Worm (Caenorhabditis elegans) whole organism, mixed stage, embryonic: ENCODE results near the gene clec-206.

ENCODE experiments used
- bed-3 ChIP-seq: fragments of 200-800 bp; sonication (Bioruptor generic); optimal IDR thresholded peaks from 3 replicates; lab custom pipeline; 2018; ENCODE audit warnings: mild to moderate bottlenecking, missing genetic modification characterization, moderate library complexity, missing compliant biosample characterization
- blmp-1 ChIP-seq: fragments of 150-350 bp; optimal IDR thresholded peaks from 2 replicates; lab custom pipeline; 2014; ENCODE audit warnings: missing biosample characterization, missing genetic modification characterization
- ceh-39 ChIP-seq: fragments of 150-350 bp; optimal IDR thresholded peaks from 2 replicates; lab custom pipeline; 2014; ENCODE audit warnings: missing biosample characterization, missing genetic modification characterization
- ceh-43 ChIP-seq: fragments of 200-800 bp; sonication (Bioruptor generic); optimal IDR thresholded peaks from 2 replicates; lab custom pipeline; 2018; ENCODE audit warnings: mild to moderate bottlenecking, missing genetic modification characterization, moderate library complexity, missing compliant biosample characterization
- ceh-83 ChIP-seq: fragments of 200-800 bp; sonication (Bioruptor generic); optimal IDR thresholded peaks from 2 replicates; lab custom pipeline; 2018; ENCODE audit warnings: mild to moderate bottlenecking, missing genetic modification characterization, missing compliant biosample characterization
- ces-1 ChIP-seq: fragments of 150-350 bp; optimal IDR thresholded peaks from 2 replicates; lab custom pipeline; 2014; ENCODE audit warnings: missing biosample characterization, missing genetic modification reagents, missing genetic modification characterization
- cnd-1 ChIP-seq: fragments of 200-800 bp; sonication (Bioruptor generic); optimal IDR thresholded peaks from 2 replicates; lab custom pipeline; 2018; ENCODE audit warnings: mild to moderate bottlenecking, missing genetic modification characterization, missing compliant biosample characterization
- drap-1 ChIP-seq: fragments of 200-800 bp; sonication (Bioruptor generic); optimal IDR thresholded peaks from 3 replicates; lab custom pipeline; 2018; ENCODE audit warnings: mild to moderate bottlenecking, missing genetic modification characterization, missing compliant biosample characterization
- elt-1 ChIP-seq: sonication (generic microtip); optimal IDR thresholded peaks from 2 replicates; lab custom pipeline; 2017; ENCODE audit warnings: missing genetic modification characterization, mild to moderate bottlenecking, missing compliant biosample characterization, antibody characterized with exemption, moderate library complexity, borderline replicate concordance; ENCODE audit not compliant: insufficient read depth
- elt-3 ChIP-seq: fragments of 150-350 bp; optimal IDR thresholded peaks from 2 replicates; lab custom pipeline; 2014; ENCODE audit warnings: missing biosample characterization, missing genetic modification characterization
- flh-1 ChIP-seq: fragments of 200-800 bp; sonication (Bioruptor generic); optimal IDR thresholded peaks from 2 replicates; lab custom pipeline; 2018; ENCODE audit warnings: mild to moderate bottlenecking, missing genetic modification characterization, moderate library complexity, missing compliant biosample characterization
- ham-2 ChIP-seq: fragments of 200-800 bp; sonication (Bioruptor generic); optimal IDR thresholded peaks from 2 replicates; lab custom pipeline; 2018; ENCODE audit warnings: mild to moderate bottlenecking, missing genetic modification characterization, missing compliant biosample characterization
- hlh-1 ChIP-seq: fragments of 150-350 bp; optimal IDR thresholded peaks from 2 replicates; lab custom pipeline; 2014; ENCODE audit warnings: missing biosample characterization, missing genetic modification reagents, missing genetic modification characterization
- lin-32 ChIP-seq: fragments of 200-800 bp; sonication (Bioruptor generic); optimal IDR thresholded peaks from 2 replicates; lab custom pipeline; 2018; ENCODE audit warnings: mild to moderate bottlenecking, missing genetic modification characterization, missing compliant biosample characterization
- lsy-2 ChIP-seq: fragments of 150-350 bp; optimal IDR thresholded peaks from 2 replicates; lab custom pipeline; 2014; ENCODE audit warnings: missing biosample characterization, missing genetic modification characterization
- mab-5 ChIP-seq: fragments of 150-350 bp; optimal IDR thresholded peaks from 2 replicates; lab custom pipeline; 2014; ENCODE audit warnings: missing biosample characterization, missing genetic modification characterization
- mep-1 ChIP-seq: fragments of 150-350 bp; optimal IDR thresholded peaks from 2 replicates; lab custom pipeline; 2017; ENCODE audit warnings: missing biosample characterization, missing genetic modification reagents, missing genetic modification characterization, inconsistent platforms
- mls-2 ChIP-seq: sonication (generic microtip); optimal IDR thresholded peaks from 2 replicates; lab custom pipeline; 2016; ENCODE audit warnings: mild to moderate bottlenecking, missing genetic modification characterization, moderate library complexity, missing compliant biosample characterization
- nhr-2 ChIP-seq: fragments of 150-350 bp; optimal IDR thresholded peaks from 2 replicates; lab custom pipeline; 2014; ENCODE audit warnings: missing biosample characterization, missing genetic modification characterization
- nhr-237 ChIP-seq: fragments of 150-350 bp; optimal IDR thresholded peaks from 2 replicates; lab custom pipeline; 2014; ENCODE audit warnings: missing biosample characterization, missing genetic modification characterization
- nhr-28 ChIP-seq: fragments of 150-350 bp; optimal IDR thresholded peaks from 2 replicates; lab custom pipeline; 2014; ENCODE audit warnings: missing biosample characterization, missing genetic modification characterization
- pha-4 ChIP-seq: fragments of 150-350 bp; optimal IDR thresholded peaks from 2 replicates; lab custom pipeline; 2018; ENCODE audit warnings: missing biosample characterization, missing genetic modification reagents, missing genetic modification characterization
- snpc-4 ChIP-seq: fragments of 150-350 bp; optimal IDR thresholded peaks from 2 replicates; lab custom pipeline; 2014; ENCODE audit warnings: missing biosample characterization, missing genetic modification characterization
- tbx-8 ChIP-seq: fragments of 200-800 bp; sonication (Bioruptor generic); optimal IDR thresholded peaks from 2 replicates; lab custom pipeline; 2018; ENCODE audit warnings: mild to moderate bottlenecking, missing genetic modification characterization, moderate library complexity, missing compliant biosample characterization
- unc-120 ChIP-seq: sonication (generic microtip); optimal IDR thresholded peaks from 2 replicates; lab custom pipeline; 2017; ENCODE audit warnings: missing genetic modification characterization, missing compliant biosample characterization; ENCODE audit not compliant: poor library complexity, severe bottlenecking
- unc-39 ChIP-seq: fragments of 150-350 bp; optimal IDR thresholded peaks from 2 replicates; lab custom pipeline; 2014; ENCODE audit warnings: missing biosample characterization, missing genetic modification characterization
- unc-62 ChIP-seq: fragments of 150-350 bp; optimal IDR thresholded peaks from 2 replicates; lab custom pipeline; 2014; ENCODE audit warnings: missing biosample characterization, missing genetic modification reagents, missing genetic modification characterization
- zip-8 ChIP-seq: fragments of 150-350 bp; optimal IDR thresholded peaks from 2 replicates; lab custom pipeline; 2014; ENCODE audit warnings: missing biosample characterization, missing genetic modification characterization
- ztf-11 ChIP-seq: fragments of 150-350 bp; optimal IDR thresholded peaks from 2 replicates; lab custom pipeline; 2014; ENCODE audit warnings: missing biosample characterization, missing genetic modification characterization

The clec-206 gene

DNA sequence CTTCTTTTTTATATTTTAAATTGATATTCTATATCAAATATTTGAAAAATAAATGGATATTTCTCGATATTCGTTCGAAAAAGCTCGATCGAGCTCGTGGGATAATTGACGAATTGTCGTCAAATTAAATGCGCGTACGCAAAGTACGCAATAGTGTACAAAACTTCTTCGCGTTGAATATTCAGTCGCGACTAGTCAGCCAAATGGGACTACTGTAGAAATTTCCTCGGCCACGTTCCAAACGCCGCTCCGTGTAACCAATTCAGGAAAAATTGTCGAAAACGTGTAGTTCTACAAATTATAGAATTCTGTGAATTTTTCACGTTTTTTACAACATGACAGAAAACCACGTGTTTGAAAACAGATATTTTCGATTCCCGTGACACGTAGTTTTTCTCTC lies 4.3 kb upstream of the clec-206 start:
- TF ChIP-seq lsy-2 (tag; lab: Kevin White, UChicago) (peak; percentile 91), blmp-1 (tag; lab: Kevin White, UChicago) (no peak), nhr-237 (peak; percentile 36), mep-1 (tag; lab: Kevin White, UChicago) (peak; percentile 47)

DNA sequence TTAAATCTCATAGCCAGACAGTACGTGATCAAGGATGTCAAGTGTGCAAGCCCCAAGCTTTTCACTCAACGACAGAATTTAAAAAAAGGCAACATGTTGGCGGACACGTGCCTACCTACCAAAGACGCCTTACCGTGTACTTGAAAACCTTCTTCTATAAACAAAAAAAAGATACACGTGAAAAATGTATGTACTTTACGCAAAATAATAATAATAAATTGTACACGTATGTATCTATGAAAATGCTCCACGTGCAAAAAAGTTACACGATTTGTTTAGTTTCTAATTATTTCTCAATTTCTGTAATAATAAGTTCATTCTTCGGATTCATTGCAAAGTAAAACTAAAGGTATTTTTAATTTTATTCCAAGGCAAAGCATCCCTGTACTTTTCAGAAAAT lies 530 bp upstream of the clec-206 start, which contains the start of gene cysl-4:
Gene cysl-4, plus strand, starts transcription at position 301 of the 400 bp plus-strand sequence.
- TF ChIP-seq lsy-2 (tag; lab: Kevin White, UChicago), result no peak
- TF ChIP-seq unc-120 (tag; lab: Kevin White, UChicago), result no peak
- TF ChIP-seq ceh-39 (tag; lab: Kevin White, UChicago), result no peak
- TF ChIP-seq drap-1 (GFP tag; lab: Kevin White, UChicago), result no peak
- no peak for TF ChIP-seq blmp-1 (tag; lab: Kevin White, UChicago)
- TF ChIP-seq nhr-2 (tag; lab: Kevin White, UChicago), result no peak
- TF ChIP-seq ces-1 (GFP tag; lab: Kevin White, UChicago), result no peak

DNA sequence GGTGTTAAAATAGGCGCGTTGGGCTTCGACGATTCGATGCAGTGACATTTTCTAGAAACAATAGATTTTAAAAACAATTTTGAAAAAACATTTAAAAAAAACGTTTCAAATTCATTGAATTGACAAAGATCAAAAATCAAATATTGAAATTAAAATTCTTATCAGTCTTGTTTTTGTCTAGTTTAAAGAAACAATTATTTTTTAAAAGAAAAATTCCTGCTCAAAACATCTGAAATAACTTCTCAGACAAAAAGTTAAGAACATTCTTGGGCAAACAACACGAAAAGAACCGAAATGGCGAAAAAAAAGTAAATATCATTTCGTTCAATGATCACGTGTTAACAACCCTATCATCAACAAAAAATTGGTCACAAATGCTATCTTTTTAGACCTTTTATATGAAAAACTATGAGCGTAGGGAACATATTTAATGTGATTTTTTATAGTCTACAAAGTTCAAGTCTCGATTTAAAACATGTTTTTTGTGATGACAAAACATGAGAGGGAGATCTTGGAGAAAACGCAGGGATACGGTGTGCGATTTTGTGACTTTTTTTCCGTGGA lies 4.5 kb downstream of the clec-206 start, which contains the start of gene alh-5:
Gene alh-5, minus strand, starts transcription at position 51 of the 564 bp plus-strand sequence.
- no peak for TF ChIP-seq mab-5 (tag; lab: Kevin White, UChicago)
- TF ChIP-seq unc-62 (GFP tag; lab: Kevin White, UChicago), result no peak
- TF ChIP-seq bed-3 (GFP tag; lab: Kevin White, UChicago), result no peak
- no peak for TF ChIP-seq mep-1 (tag; lab: Kevin White, UChicago)
- no peak for TF ChIP-seq ceh-43 (GFP tag; lab: Kevin White, UChicago)
- no peak for TF ChIP-seq elt-1
- TF ChIP-seq nhr-28 (tag; lab: Kevin White, UChicago), result no peak
- no peak for TF ChIP-seq nhr-2 (tag; lab: Kevin White, UChicago)
- no peak for TF ChIP-seq blmp-1 (tag; lab: Kevin White, UChicago)
- no peak for TF ChIP-seq mls-2 (tag; lab: Kevin White, UChicago)
- no peak for TF ChIP-seq tbx-8 (GFP tag; lab: Kevin White, UChicago)
- no peak for TF ChIP-seq ces-1 (GFP tag; lab: Kevin White, UChicago)
- TF ChIP-seq unc-120 (tag; lab: Kevin White, UChicago), result no peak

DNA sequence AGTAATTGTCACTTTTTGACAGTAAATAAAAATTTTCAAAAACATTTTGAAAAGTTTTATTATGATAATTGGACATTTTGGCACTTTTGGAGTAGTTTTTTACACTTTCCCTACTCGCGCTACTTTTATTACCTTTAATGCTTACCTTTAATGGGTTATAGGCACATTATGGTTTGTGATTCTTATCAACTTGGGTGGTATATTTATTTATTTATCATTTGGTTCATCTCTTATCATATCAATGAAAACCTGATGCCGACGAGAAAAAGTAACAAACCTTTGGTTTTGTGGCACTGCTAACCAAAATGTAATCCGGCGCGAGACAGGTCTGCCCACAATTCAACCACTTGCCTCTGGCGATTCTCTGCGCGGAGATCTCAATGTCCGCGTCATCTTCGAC lies 5.8 kb downstream of the clec-206 start:
- no peak for TF ChIP-seq lin-32 (GFP tag; lab: Kevin White, UChicago)
- no peak for TF ChIP-seq tbx-8 (GFP tag; lab: Kevin White, UChicago)
- no peak for TF ChIP-seq ceh-39 (tag; lab: Kevin White, UChicago)
- TF ChIP-seq hlh-1 (tag; lab: Kevin White, UChicago), result no peak
- no peak for TF ChIP-seq nhr-28 (tag; lab: Kevin White, UChicago)

DNA sequence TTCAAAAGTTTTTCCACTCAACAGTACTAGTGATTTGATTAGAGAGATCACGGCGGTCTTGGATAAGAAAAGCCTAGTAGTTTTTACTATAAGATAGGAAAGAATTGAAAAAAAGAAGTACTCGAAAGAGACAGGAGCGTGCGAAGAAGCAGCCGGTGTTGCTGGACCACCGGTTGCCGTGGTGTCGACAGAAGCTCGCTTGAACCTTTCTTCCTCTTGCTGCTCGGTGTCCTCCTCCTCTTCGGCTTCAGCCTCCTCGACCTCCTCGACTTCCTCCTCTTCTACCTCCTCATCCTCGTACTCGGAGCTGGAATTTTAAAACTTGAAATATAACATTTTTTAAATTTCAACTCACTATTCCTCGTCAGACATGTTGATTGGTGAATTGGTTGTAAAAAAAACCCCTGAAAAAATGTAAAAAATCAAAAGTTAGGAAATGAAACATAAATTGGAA lies 11.6 kb downstream of the clec-206 start, which contains the start of gene tnt-4:
Gene tnt-4, minus strand, starts transcription at position 404 of the 454 bp plus-strand sequence.
- no peak for TF ChIP-seq flh-1 (GFP tag; lab: Kevin White, UChicago)
- TF ChIP-seq elt-1, result no peak
- no peak for TF ChIP-seq ceh-39 (tag; lab: Kevin White, UChicago)
- TF ChIP-seq blmp-1 (tag; lab: Kevin White, UChicago), result no peak
- no peak for TF ChIP-seq snpc-4 (tag; lab: Kevin White, UChicago)
- no peak for TF ChIP-seq bed-3 (GFP tag; lab: Kevin White, UChicago)
- TF ChIP-seq ztf-11 (tag; lab: Kevin White, UChicago), result no peak
- TF ChIP-seq unc-120 (tag; lab: Kevin White, UChicago), result no peak
- TF ChIP-seq cnd-1 (tag; lab: Kevin White, UChicago), result no peak
- no peak for TF ChIP-seq tbx-8 (GFP tag; lab: Kevin White, UChicago)
- TF ChIP-seq ceh-83 (GFP tag; lab: Kevin White, UChicago), result no peak
- TF ChIP-seq drap-1 (GFP tag; lab: Kevin White, UChicago), result no peak
- TF ChIP-seq zip-8 (tag; lab: Kevin White, UChicago), result no peak
- no peak for TF ChIP-seq unc-62 (GFP tag; lab: Kevin White, UChicago)
- no peak for TF ChIP-seq mab-5 (tag; lab: Kevin White, UChicago)
- TF ChIP-seq elt-3 (tag; lab: Kevin White, UChicago), result no peak
- TF ChIP-seq, all 35 proteins: peak for 0

DNA sequence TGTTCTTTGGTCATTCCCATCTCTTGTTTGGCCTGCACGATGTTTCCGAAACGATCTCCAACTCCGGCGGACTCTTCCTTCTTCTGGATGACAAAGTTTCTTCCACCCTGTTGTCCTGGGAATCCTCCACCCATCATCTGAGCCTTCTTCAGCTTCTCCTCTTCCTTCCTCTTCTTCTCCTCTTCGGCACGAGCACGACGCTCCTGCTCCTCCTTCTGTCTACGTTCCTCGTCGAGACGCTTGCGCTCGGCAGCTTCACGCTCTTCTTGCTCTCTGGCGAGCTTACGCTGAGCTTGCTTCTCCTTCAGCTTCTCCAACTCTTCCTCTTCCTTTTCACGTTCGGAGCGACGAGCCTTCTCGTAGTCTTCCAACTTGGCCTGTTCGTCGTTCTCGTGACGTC lies 12.7 kb downstream of the clec-206 start:
- TF ChIP-seq mab-5 (tag; lab: Kevin White, UChicago) (no peak), elt-3 (tag; lab: Kevin White, UChicago) (no peak), ceh-43 (GFP tag; lab: Kevin White, UChicago) (no peak), lin-32 (GFP tag; lab: Kevin White, UChicago) (no peak), pha-4 (tag; lab: Kevin White, UChicago) (no peak), hlh-1 (tag; lab: Kevin White, UChicago) (no peak), unc-39 (tag; lab: Kevin White, UChicago) (no peak), zip-8 (tag; lab: Kevin White, UChicago) (no peak), nhr-28 (tag; lab: Kevin White, UChicago) (no peak), ham-2 (GFP tag; lab: Kevin White, UChicago) (no peak), mls-2 (tag; lab: Kevin White, UChicago) (no peak), unc-120 (tag; lab: Kevin White, UChicago) (no peak), unc-62 (GFP tag; lab: Kevin White, UChicago) (no peak), flh-1 (GFP tag; lab: Kevin White, UChicago) (no peak), ceh-39 (tag; lab: Kevin White, UChicago) (no peak), blmp-1 (tag; lab: Kevin White, UChicago) (no peak)
